Worm (Caenorhabditis elegans) whole organism, L1 larva: ENCODE results near the gene rbm-25.
"Not testable (repeated sequence)": the region's sequence is repeated elsewhere in the genome, so short reads cannot be mapped to it uniquely, and the experiment has no call there.

Experiments used
- C04F5.9 ChIP-seq: sonication (generic microtip); optimal IDR thresholded peaks from 2 replicates; lab custom pipeline; 2016; ENCODE audit warnings: missing genetic modification characterization, missing compliant biosample characterization
- C34B4.2 ChIP-seq: sonication (generic microtip); optimal IDR thresholded peaks from 2 replicates; lab custom pipeline; 2017; ENCODE audit warnings: mild to moderate bottlenecking, missing genetic modification characterization, missing compliant biosample characterization
- Y116A8C.19 ChIP-seq: sonication (generic microtip); optimal IDR thresholded peaks from 2 replicates; lab custom pipeline; 2016; ENCODE audit warnings: missing compliant biosample characterization, missing genetic modification characterization, borderline replicate concordance
- ama-1 ChIP-seq: fragments of 150-350 bp; optimal IDR thresholded peaks from 2 replicates; lab custom pipeline; 2014
- ceh-63 ChIP-seq: fragments of 200-800 bp; sonication (Bioruptor generic); optimal IDR thresholded peaks from 2 replicates; lab custom pipeline; 2018; ENCODE audit warnings: mild to moderate bottlenecking, missing genetic modification characterization, missing compliant biosample characterization
- ceh-8 ChIP-seq: fragments of 200-800 bp; sonication (Bioruptor generic); optimal IDR thresholded peaks from 2 replicates; lab custom pipeline; 2018; ENCODE audit warnings: mild to moderate bottlenecking, missing genetic modification characterization, moderate library complexity, missing compliant biosample characterization
- ceh-88 ChIP-seq: fragments of 200-800 bp; sonication (Bioruptor generic); IDR thresholded peaks from 2 replicates; pipeline ENCODE4 v1.3.6; 2022; ENCODE audit warnings: missing genetic modification characterization, missing compliant biosample characterization
- ces-1 ChIP-seq: fragments of 150-350 bp; optimal IDR thresholded peaks from 2 replicates; lab custom pipeline; 2014; ENCODE audit warnings: missing biosample characterization, missing genetic modification reagents, missing genetic modification characterization
- efl-1 ChIP-seq, 4 experiments: fragments of 150-350 bp; optimal IDR thresholded peaks in 3 of 4; peaks in 1 of 4; 1 replicate in 1 of 4; 2 replicates in 3 of 4; lab custom pipeline; 2014; ENCODE audit warnings: missing biosample characterization in 2 of 4, missing genetic modification characterization in 2 of 4, missing genetic modification reagents in 2 of 4
- efl-3 ChIP-seq: fragments of 200-800 bp; sonication (Bioruptor generic); optimal IDR thresholded peaks from 2 replicates; lab custom pipeline; 2018; ENCODE audit warnings: mild to moderate bottlenecking, missing genetic modification characterization, missing compliant biosample characterization
- egl-27 ChIP-seq, 2 experiments: fragments of 150-350 bp in 1 of 2; sonication (generic microtip); optimal IDR thresholded peaks; 3 replicates each; lab custom pipeline; 2017 to 2018; ENCODE audit warnings: missing biosample characterization in 2 of 2, missing genetic modification characterization in 2 of 2, missing genetic modification reagents in 2 of 2
- elt-3 ChIP-seq, 6 experiments: fragments of 150-350 bp in 1 of 6; sonication (generic microtip); optimal IDR thresholded peaks; 2 replicates each; lab custom pipeline; 2017 to 2018; ENCODE audit warnings: missing biosample characterization in 6 of 6, missing genetic modification characterization in 6 of 6, inconsistent platforms in 1 of 6
- ets-5 ChIP-seq: fragments of 200-800 bp; sonication (Bioruptor generic); IDR thresholded peaks from 2 replicates; pipeline ENCODE4 v1.3.6; 2022; ENCODE audit warnings: missing genetic modification characterization, missing compliant biosample characterization
- fkh-4 ChIP-seq: sonication (generic microtip); optimal IDR thresholded peaks from 2 replicates; lab custom pipeline; 2016; ENCODE audit warnings: missing compliant biosample characterization, missing genetic modification characterization, borderline replicate concordance
- fkh-8 ChIP-seq: sonication (generic microtip); optimal IDR thresholded peaks from 2 replicates; lab custom pipeline; 2016; ENCODE audit warnings: mild to moderate bottlenecking, missing genetic modification characterization, missing compliant biosample characterization
- fos-1 ChIP-seq: fragments of 150-350 bp; optimal IDR thresholded peaks from 2 replicates; lab custom pipeline; 2014; ENCODE audit warnings: missing biosample characterization, missing genetic modification characterization
- grh-1 ChIP-seq: fragments of 200-800 bp; sonication (Bioruptor generic); IDR thresholded peaks from 2 replicates; pipeline ENCODE4 v1.3.6; 2022; ENCODE audit warnings: missing genetic modification reagents, missing genetic modification characterization, missing compliant biosample characterization
- hlh-17 ChIP-seq: fragments of 200-800 bp; sonication (Bioruptor generic); optimal IDR thresholded peaks from 2 replicates; lab custom pipeline; 2018; ENCODE audit warnings: missing genetic modification characterization, mild to moderate bottlenecking, missing compliant biosample characterization, moderate library complexity, borderline replicate concordance
- lin-13 ChIP-seq: fragments of 150-350 bp; optimal IDR thresholded peaks from 2 replicates; lab custom pipeline; 2014; ENCODE audit warnings: missing biosample characterization, missing genetic modification reagents, missing genetic modification characterization
- lin-15B ChIP-seq: fragments of 150-350 bp; sonication (generic microtip); optimal IDR thresholded peaks from 3 replicates; lab custom pipeline; 2014; ENCODE audit warnings: missing biosample characterization, missing genetic modification characterization
- lin-35 ChIP-seq, 2 experiments: fragments of 150-350 bp; optimal IDR thresholded peaks; 2 replicates each; lab custom pipeline; 2014; ENCODE audit warnings: missing biosample characterization in 2 of 2, missing genetic modification characterization in 2 of 2, missing genetic modification reagents in 2 of 2
- lir-3 ChIP-seq: sonication (generic microtip); optimal IDR thresholded peaks from 2 replicates; lab custom pipeline; 2016; ENCODE audit warnings: mild to moderate bottlenecking, missing genetic modification characterization, moderate library complexity, missing compliant biosample characterization; ENCODE audit not compliant: poor library complexity
- mdl-1 ChIP-seq, 2 experiments: fragments of 150-350 bp; optimal IDR thresholded peaks; 2 replicates each; lab custom pipeline; 2014 to 2017; ENCODE audit warnings: missing biosample characterization in 2 of 2, missing genetic modification characterization in 2 of 2, inconsistent platforms in 1 of 2
- nhr-237 ChIP-seq: fragments of 150-350 bp; optimal IDR thresholded peaks from 2 replicates; lab custom pipeline; 2014; ENCODE audit warnings: missing biosample characterization, missing genetic modification characterization
- nhr-71 ChIP-seq: sonication (generic microtip); optimal IDR thresholded peaks from 2 replicates; lab custom pipeline; 2016; ENCODE audit warnings: mild to moderate bottlenecking, missing genetic modification characterization, moderate library complexity, missing compliant biosample characterization
- nhr-77 ChIP-seq: fragments of 150-350 bp; optimal IDR thresholded peaks from 2 replicates; lab custom pipeline; 2014; ENCODE audit warnings: missing biosample characterization, missing genetic modification characterization
- nhr-85 ChIP-seq: sonication (generic microtip); peaks from one replicate; lab custom pipeline; 2016; ENCODE audit warnings: missing genetic modification characterization, inconsistent platforms, missing compliant biosample characterization
- rnt-1 ChIP-seq: sonication (generic microtip); optimal IDR thresholded peaks from 2 replicates; lab custom pipeline; 2016; ENCODE audit warnings: mild to moderate bottlenecking, missing genetic modification characterization, moderate library complexity, missing compliant biosample characterization
- snpc-4 ChIP-seq: fragments of 150-350 bp; optimal IDR thresholded peaks from 2 replicates; lab custom pipeline; 2014; ENCODE audit warnings: missing biosample characterization, missing genetic modification characterization
- snu-23 ChIP-seq: sonication (generic microtip); optimal IDR thresholded peaks from 2 replicates; lab custom pipeline; 2016; ENCODE audit warnings: missing genetic modification characterization, missing compliant biosample characterization
- sox-4 ChIP-seq: sonication (generic microtip); optimal IDR thresholded peaks from 2 replicates; lab custom pipeline; 2016; ENCODE audit warnings: missing genetic modification characterization, missing compliant biosample characterization
- sptf-1 ChIP-seq: fragments of 150-350 bp; optimal IDR thresholded peaks from 2 replicates; lab custom pipeline; 2014; ENCODE audit warnings: missing biosample characterization, missing genetic modification characterization
- sup-37 ChIP-seq: fragments of 200-800 bp; sonication (Bioruptor generic); optimal IDR thresholded peaks from 2 replicates; lab custom pipeline; 2018; ENCODE audit warnings: mild to moderate bottlenecking, missing genetic modification characterization, missing compliant biosample characterization
- tlp-1 ChIP-seq: fragments of 150-350 bp; optimal IDR thresholded peaks from 2 replicates; lab custom pipeline; 2014; ENCODE audit warnings: missing biosample characterization, missing genetic modification characterization
- vab-15 ChIP-seq: sonication (generic microtip); optimal IDR thresholded peaks from 2 replicates; lab custom pipeline; 2017; ENCODE audit warnings: missing genotype, mild to moderate bottlenecking, missing genetic modification characterization, missing compliant biosample characterization
- zip-4 ChIP-seq: fragments of 200-800 bp; sonication (Bioruptor generic); optimal IDR thresholded peaks from 2 replicates; lab custom pipeline; 2018; ENCODE audit warnings: mild to moderate bottlenecking, missing genetic modification characterization, moderate library complexity, missing compliant biosample characterization

Gene rbm-25

DNA sequence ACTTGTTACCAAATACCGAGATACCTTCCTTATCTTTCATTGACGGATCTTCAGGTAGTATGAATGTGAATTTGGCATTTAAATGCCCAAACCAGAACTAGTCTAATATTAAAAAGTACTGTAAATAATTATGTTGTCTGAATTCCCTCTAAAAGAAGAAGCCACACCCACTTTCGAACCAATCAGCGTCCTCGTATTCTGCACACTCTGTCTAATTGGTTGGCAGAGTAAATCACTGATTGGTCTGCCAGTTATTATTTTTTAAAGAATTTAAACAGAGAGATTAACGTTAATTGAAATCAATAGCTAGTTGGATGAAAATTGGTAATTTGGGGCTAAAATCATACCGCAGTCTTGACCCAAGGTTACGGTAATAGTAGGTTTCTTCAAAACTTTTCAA is 7.7 kb downstream of the rbm-25 start:
- no peak for TF ChIP-seq Y116A8C.19 (tag; lab: Kevin White, UChicago)
- TF ChIP-seq lin-35 (GFP tag; optimal IDR thresholded peaks at IDR 0.05; lab: Kevin White, UChicago), result no peak
- no peak for TF ChIP-seq nhr-85 (tag; lab: Kevin White, UChicago)
- no peak for TF ChIP-seq nhr-77 (tag; lab: Kevin White, UChicago)
- TF ChIP-seq ama-1, result no peak
- TF ChIP-seq ces-1 (GFP tag; lab: Kevin White, UChicago), result no peak
- no peak for TF ChIP-seq mdl-1 (tag; optimal IDR thresholded peaks at IDR 0.05; lab: Kevin White, UChicago)
- TF ChIP-seq C04F5.9 (tag; lab: Kevin White, UChicago), result no peak
- TF ChIP-seq nhr-71 (tag; lab: Kevin White, UChicago), result no peak
- no peak for TF ChIP-seq fkh-4
- no peak for TF ChIP-seq ceh-8 (GFP tag; lab: Kevin White, UChicago)
- no peak for TF ChIP-seq ceh-63
- no peak for TF ChIP-seq sup-37 (GFP tag; lab: Kevin White, UChicago)
- no peak for TF ChIP-seq sox-4 (tag; lab: Kevin White, UChicago)
- TF ChIP-seq ets-5, result no peak
- TF ChIP-seq vab-15 (tag; lab: Kevin White, UChicago), result no peak
- TF ChIP-seq ceh-88 (GFP tag; lab: Robert Waterston, UW), result no peak
- no peak for TF ChIP-seq grh-1 (GFP tag; lab: Robert Waterston, UW)
- no peak for TF ChIP-seq snu-23 (GFP tag; lab: Kevin White, UChicago)
- TF ChIP-seq, all 84 proteins: peak for 0

DNA sequence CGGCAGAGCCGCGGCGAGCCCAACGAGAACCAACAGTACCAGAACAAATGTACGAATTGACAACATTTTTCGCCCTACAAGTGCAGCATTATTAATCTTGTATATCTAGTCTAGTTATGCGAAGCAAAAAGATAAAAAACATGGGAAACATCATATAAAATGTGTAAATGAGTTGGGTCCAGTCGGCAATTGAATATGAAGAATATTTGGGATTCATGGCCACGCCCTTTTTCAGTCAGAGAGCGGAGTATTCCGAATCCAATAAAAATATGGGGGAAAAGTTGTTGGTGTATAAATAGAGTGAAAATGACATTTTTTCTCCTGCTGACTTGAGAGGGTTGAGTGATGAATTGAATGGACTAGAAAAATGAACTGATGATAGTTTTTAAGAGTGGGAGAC is 8.2 kb downstream of the rbm-25 start, which contains the start of gene nlp-46:
nlp-46 (minus strand) TSS at position 101 of the 400 bp plus-strand sequence.
- TF ChIP-seq sptf-1 (tag; lab: Kevin White, UChicago) (no peak), fkh-4 (no peak), elt-3 (tag; optimal IDR thresholded peaks at IDR 0.05; lab: Kevin White, UChicago) (no peak), tlp-1 (tag; lab: Kevin White, UChicago) (no peak), egl-27 (tag; optimal IDR thresholded peaks at IDR 0.05; lab: Kevin White, UChicago) (no peak), lin-13 (no peak), lin-15B (tag; lab: Kevin White, UChicago) (no peak), zip-4 (no peak), ces-1 (GFP tag; lab: Kevin White, UChicago) (no peak), fos-1 (tag; lab: Kevin White, UChicago) (no peak), nhr-85 (tag; lab: Kevin White, UChicago) (no peak), ceh-63 (no peak), snpc-4 (tag; lab: Kevin White, UChicago) (no peak), ama-1 (no peak), fkh-8 (tag; lab: Kevin White, UChicago) (no peak)

DNA sequence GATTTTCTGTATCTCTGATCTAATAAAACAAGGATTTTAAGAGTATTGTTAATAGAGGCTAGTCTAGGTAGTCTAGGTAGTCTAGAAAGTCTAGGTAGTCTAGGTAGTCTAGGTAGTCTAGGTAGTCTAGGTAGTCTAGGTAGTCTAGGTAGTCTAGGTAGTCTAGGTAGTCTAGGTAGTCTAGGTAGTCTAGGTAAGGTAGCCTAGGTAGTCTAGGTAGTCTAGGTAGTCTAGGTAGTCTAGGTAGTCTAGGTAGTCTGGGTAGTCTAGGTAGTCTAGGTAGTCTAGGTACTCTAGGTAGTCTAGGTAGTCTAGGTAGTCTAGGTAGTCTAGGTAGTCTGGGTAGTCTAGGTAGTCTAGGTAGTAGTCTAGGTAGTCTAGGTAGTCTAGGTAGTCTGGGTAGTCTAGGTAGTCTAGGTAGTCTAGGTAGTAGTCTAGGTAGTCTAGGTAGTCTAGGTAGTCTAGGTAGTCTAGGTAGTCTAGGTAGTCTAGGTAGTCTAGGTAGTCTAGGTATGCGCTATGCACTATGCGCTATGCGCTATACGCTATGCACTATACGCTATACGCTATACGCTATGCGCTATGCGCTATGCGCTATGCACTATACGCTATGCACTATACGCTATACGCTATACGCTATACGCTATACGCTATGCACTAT is 12.0 kb downstream of the rbm-25 start:
- TF ChIP-seq rnt-1 (tag; lab: Kevin White, UChicago) (peak; percentile 76), ceh-8 (GFP tag; lab: Kevin White, UChicago) (peak; percentile 59), efl-3 (GFP tag; lab: Kevin White, UChicago) (peak; percentile 45), ceh-63 (peak; percentile 58), lir-3 (tag; lab: Kevin White, UChicago) (peak; percentile 70), nhr-237 (peak; percentile 64), hlh-17 (GFP tag; lab: Kevin White, UChicago) (peak; percentile 88), efl-1 (GFP tag; optimal IDR thresholded peaks at IDR 0.05 in 1 of 2; lab: Kevin White, UChicago) (peak in 1 of 2 experiments; percentile 80), C34B4.2 (peak; percentile 30)
- not testable (repeated sequence) for TF ChIP-seq efl-1 (optimal IDR thresholded peaks at IDR 0.05; lab: Kevin White, UChicago)
- TF ChIP-seq, all 84 proteins: peak for 9; not testable (repeated sequence) for 75
